Worm (Caenorhabditis elegans): ENCODE results near the gene dct-12.

DNA sequence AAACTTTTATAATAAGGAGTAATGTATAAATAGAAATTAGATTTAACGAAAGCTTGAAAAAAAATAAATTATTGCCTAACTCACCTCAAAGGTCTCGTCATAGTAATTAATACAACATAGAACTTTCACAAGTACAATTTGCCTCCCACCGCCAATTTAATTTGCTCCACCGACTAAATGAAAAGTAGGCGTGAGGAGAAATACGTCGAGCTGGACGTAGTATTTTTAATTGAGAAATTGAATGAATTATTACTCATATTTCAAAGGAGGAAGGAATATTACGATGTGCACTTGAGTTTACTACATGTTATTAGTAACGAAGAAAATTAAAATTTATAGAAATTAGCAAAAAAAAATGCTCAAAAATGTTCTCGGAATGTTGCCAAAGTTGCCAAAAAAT lies 6.2 kb upstream of the dct-12 start, which contains the start of gene Y57A10C.9:
- TF ChIP-seq flt-1 (GFP tag; IDR thresholded peaks at IDR 0.05), result no peak
- no peak for TF ChIP-seq T22C8.4 (GFP tag; IDR thresholded peaks at IDR 0.05)
